Worm (Caenorhabditis elegans) whole organism, young adult: Measurements from ENCODE around the gene F29B9.12.

Experiments used
- C17E4.6 ChIP-seq: fragments of 200-800 bp; sonication (Bioruptor generic); IDR thresholded peaks from 2 replicates; pipeline ENCODE4 v1.3.6; 2022; ENCODE audit warnings: missing genetic modification reagents, missing genetic modification characterization, missing compliant biosample characterization
- F33H1.4 ChIP-seq: fragments of 200-800 bp; sonication (Bioruptor generic); IDR thresholded peaks from 2 replicates; pipeline ENCODE4 v1.3.6; 2022; ENCODE audit warnings: missing genetic modification reagents, missing genetic modification characterization, missing compliant biosample characterization
- F49E8.2 ChIP-seq: sonication (generic microtip); optimal IDR thresholded peaks from 3 replicates; lab custom pipeline; 2017; ENCODE audit warnings: missing genetic modification characterization, mild to moderate bottlenecking, missing compliant biosample characterization, antibody characterized with exemption, moderate library complexity; ENCODE audit not compliant: insufficient read depth
- F55B11.4 ChIP-seq: sonication (generic microtip); optimal IDR thresholded peaks from 2 replicates; lab custom pipeline; 2016; ENCODE audit warnings: missing compliant biosample characterization, missing genetic modification characterization, borderline replicate concordance; ENCODE audit not compliant: insufficient read depth
- T26A5.8 ChIP-seq: sonication (generic microtip); optimal IDR thresholded peaks from 2 replicates; lab custom pipeline; 2016; ENCODE audit warnings: missing genetic modification characterization, missing compliant biosample characterization
- Y53F4B.3 ChIP-seq: fragments of 200-800 bp; sonication (Bioruptor generic); IDR thresholded peaks from 2 replicates; pipeline ENCODE4 v1.3.6; 2022; ENCODE audit warnings: missing genetic modification reagents, missing genetic modification characterization, missing compliant biosample characterization
- attf-3 ChIP-seq: fragments of 200-800 bp; sonication (Bioruptor generic); conservative IDR thresholded peaks from 2 replicates; pipeline ENCODE4 v1.3.6; 2022; ENCODE audit warnings: missing genetic modification reagents, missing genetic modification characterization, missing compliant biosample characterization
- bed-1 ChIP-seq: fragments of 200-800 bp; sonication (Bioruptor generic); IDR thresholded peaks from 2 replicates; pipeline ENCODE4 v1.3.6; 2022; ENCODE audit warnings: missing genetic modification reagents, missing genetic modification characterization, missing compliant biosample characterization
- egl-18 ChIP-seq: fragments of 200-800 bp; sonication (Bioruptor generic); IDR thresholded peaks from 2 replicates; pipeline ENCODE4 v1.3.6; 2022; ENCODE audit warnings: missing genetic modification reagents, missing genetic modification characterization, missing compliant biosample characterization
- ets-4 ChIP-seq: fragments of 200-800 bp; sonication (Bioruptor generic); optimal IDR thresholded peaks from 2 replicates; lab custom pipeline; 2018; ENCODE audit warnings: mild to moderate bottlenecking, missing genetic modification characterization, missing compliant biosample characterization
- gei-17 ChIP-seq: fragments of 200-800 bp; sonication (Bioruptor generic); optimal IDR thresholded peaks from 2 replicates; lab custom pipeline; 2018; ENCODE audit warnings: mild to moderate bottlenecking, missing genetic modification characterization, missing compliant biosample characterization
- hlh-12 ChIP-seq: sonication (generic microtip); optimal IDR thresholded peaks from 2 replicates; lab custom pipeline; 2016; ENCODE audit warnings: missing genetic modification characterization, missing compliant biosample characterization
- hmg-20 ChIP-seq: fragments of 200-800 bp; sonication (Bioruptor generic); IDR thresholded peaks from 2 replicates; pipeline ENCODE4 v1.3.6; 2022; ENCODE audit warnings: missing genetic modification reagents, missing genetic modification characterization, missing compliant biosample characterization
- hrde-1 ChIP-seq: sonication (generic microtip); optimal IDR thresholded peaks from 2 replicates; lab custom pipeline; 2016; ENCODE audit warnings: missing genetic modification characterization, mild to moderate bottlenecking, missing compliant biosample characterization, moderate library complexity, missing genotype, missing genetic modification reagents, borderline replicate concordance
- hsf-1 ChIP-seq: fragments of 200-800 bp; sonication (Bioruptor generic); IDR thresholded peaks from 2 replicates; pipeline ENCODE4 v1.3.6; 2022; ENCODE audit warnings: missing genetic modification reagents, missing genetic modification characterization, missing compliant biosample characterization
- let-607 ChIP-seq, 2 experiments: fragments of 200-800 bp in 1 of 2; sonication (Bioruptor generic) in 1 of 2; sonication (generic microtip) in 1 of 2; optimal IDR thresholded peaks; 2 replicates each; lab custom pipeline; 2016 to 2018; ENCODE audit warnings: mild to moderate bottlenecking in 2 of 2, missing compliant biosample characterization in 2 of 2, missing genetic modification characterization in 2 of 2, moderate library complexity in 2 of 2, missing genotype in 1 of 2
- lin-35 ChIP-seq, 3 experiments: fragments of 150-350 bp in 2 of 3; sonication (generic microtip) in 1 of 3; optimal IDR thresholded peaks; 2 replicates each; lab custom pipeline; 2014 to 2018; ENCODE audit warnings: missing biosample characterization in 3 of 3, missing genetic modification characterization in 3 of 3, missing genetic modification reagents in 3 of 3
- lsl-1 ChIP-seq: fragments of 200-800 bp; sonication (Bioruptor generic); optimal IDR thresholded peaks from 2 replicates; lab custom pipeline; 2018; ENCODE audit warnings: mild to moderate bottlenecking, missing genetic modification characterization, moderate library complexity, missing compliant biosample characterization
- madf-10 ChIP-seq: sonication (generic microtip); optimal IDR thresholded peaks from 2 replicates; lab custom pipeline; 2016; ENCODE audit warnings: mild to moderate bottlenecking, missing genetic modification characterization, missing compliant biosample characterization
- madf-8 ChIP-seq: fragments of 200-800 bp; sonication (Bioruptor generic); conservative IDR thresholded peaks from 2 replicates; pipeline ENCODE4 v1.3.6; 2022; ENCODE audit warnings: missing genetic modification reagents, missing genetic modification characterization, missing compliant biosample characterization
- nfyb-1 ChIP-seq: fragments of 200-800 bp; sonication (Bioruptor generic); IDR thresholded peaks from 2 replicates; pipeline ENCODE4 v1.3.6; 2022; ENCODE audit warnings: missing genetic modification reagents, missing genetic modification characterization, missing compliant biosample characterization
- nhr-80 ChIP-seq: sonication (generic microtip); optimal IDR thresholded peaks from 2 replicates; lab custom pipeline; 2016; ENCODE audit warnings: missing genetic modification characterization, missing compliant biosample characterization
- pbrm-1 ChIP-seq: fragments of 200-800 bp; sonication (Bioruptor generic); IDR thresholded peaks from 2 replicates; pipeline ENCODE4 v1.3.6; 2022; ENCODE audit warnings: missing genetic modification reagents, missing genetic modification characterization, missing compliant biosample characterization
- snpc-1.1 ChIP-seq: sonication (generic microtip); optimal IDR thresholded peaks from 2 replicates; lab custom pipeline; 2017; ENCODE audit warnings: missing genetic modification characterization, mild to moderate bottlenecking, missing compliant biosample characterization, antibody characterized with exemption, moderate library complexity, missing genotype, missing genetic modification reagents; ENCODE audit not compliant: insufficient read depth
- snpc-4 ChIP-seq, 5 experiments: fragments of 150-350 bp in 1 of 5; sonication (generic microtip) in 4 of 5; optimal IDR thresholded peaks; 2 replicates each; lab custom pipeline; 2014 to 2018; ENCODE audit warnings: missing genetic modification characterization in 5 of 5, missing biosample characterization in 3 of 5, antibody characterized with exemption in 2 of 5, mild to moderate bottlenecking in 2 of 5, missing compliant biosample characterization in 2 of 5, missing genotype in 2 of 5, moderate library complexity in 2 of 5, missing genetic modification reagents in 1 of 5
- tbp1 ChIP-seq: fragments of 200-800 bp; sonication (Bioruptor generic); optimal IDR thresholded peaks from 2 replicates; lab custom pipeline; 2018; ENCODE audit warnings: mild to moderate bottlenecking, missing genetic modification characterization, missing compliant biosample characterization
- unc-130 ChIP-seq: sonication (generic microtip); optimal IDR thresholded peaks from 2 replicates; lab custom pipeline; 2016; ENCODE audit warnings: missing genetic modification reagents, missing genetic modification characterization, missing compliant biosample characterization
- xnd-1 ChIP-seq: sonication (generic microtip); optimal IDR thresholded peaks from 2 replicates; lab custom pipeline; 2016; ENCODE audit warnings: missing genotype, missing genetic modification reagents, missing genetic modification characterization, missing compliant biosample characterization
- zfh-2 ChIP-seq: fragments of 200-800 bp; sonication (Bioruptor generic); conservative IDR thresholded peaks from 2 replicates; pipeline ENCODE4 v1.3.6; 2022; ENCODE audit warnings: missing genetic modification reagents, missing genetic modification characterization, missing compliant biosample characterization

Gene F29B9.12

ce11 chrIV:4667835-4668234 is 1.5 kb upstream of the F29B9.12 start:
- no peak for TF ChIP-seq hlh-12 (tag; lab: Kevin White, UChicago)
- TF ChIP-seq xnd-1 (tag; lab: Kevin White, UChicago): peak; percentile 54
- no peak for TF ChIP-seq hrde-1 (tag; lab: Kevin White, UChicago)
- peak; percentile 53 for TF ChIP-seq lsl-1
- TF ChIP-seq bed-1: no peak
- TF ChIP-seq snpc-4 (GFP tag; optimal IDR thresholded peaks at IDR 0.05; lab: Kevin White, UChicago): no peak
- TF ChIP-seq snpc-4 (tag; optimal IDR thresholded peaks at IDR 0.05; lab: Kevin White, UChicago): no peak
- TF ChIP-seq attf-3 (GFP tag; lab: Robert Waterston, UW): no peak
- TF ChIP-seq Y53F4B.3 (GFP tag; lab: Robert Waterston, UW): no peak
- TF ChIP-seq, all 124 proteins: peak for 2

ce11 chrIV:4673332-4673731 is 4.0 kb downstream of the F29B9.12 start:
- TF ChIP-seq madf-8 (GFP tag; lab: Robert Waterston, UW): no peak
- TF ChIP-seq F33H1.4 (GFP tag; lab: Robert Waterston, UW): no peak
- TF ChIP-seq let-607 (tag; optimal IDR thresholded peaks at IDR 0.05; lab: Kevin White, UChicago): no peak
- no peak for TF ChIP-seq F55B11.4 (tag; lab: Kevin White, UChicago)
- no peak for TF ChIP-seq egl-18 (GFP tag; lab: Robert Waterston, UW)
- TF ChIP-seq ets-4 (GFP tag; lab: Kevin White, UChicago): no peak
- no peak for TF ChIP-seq xnd-1 (tag; lab: Kevin White, UChicago)
- TF ChIP-seq lin-35 (GFP tag; optimal IDR thresholded peaks at IDR 0.05; lab: Kevin White, UChicago): no peak
- TF ChIP-seq tbp1: no peak

ce11 chrIV:4674322-4674721 is 5.0 kb downstream of the F29B9.12 start:
- TF ChIP-seq C17E4.6: no peak
- peak; percentile 55; the same call in 1 of the 2 replicates for TF ChIP-seq zfh-2

ce11 chrIV:4678718-4679117 is 9.4 kb downstream of the F29B9.12 start, which contains the start of gene kin-36:
TSS of gene kin-36 (plus strand) at chrIV:4679018.
- TF ChIP-seq gei-17 (GFP tag; lab: Kevin White, UChicago): no peak
- no peak for TF ChIP-seq T26A5.8 (tag; lab: Kevin White, UChicago)
- no peak for TF ChIP-seq madf-10 (tag; lab: Kevin White, UChicago)
- TF ChIP-seq hsf-1: no peak
- no peak for TF ChIP-seq hlh-12 (tag; lab: Kevin White, UChicago)
- TF ChIP-seq egl-18 (GFP tag; lab: Robert Waterston, UW): no peak
- TF ChIP-seq C17E4.6: no peak
- no peak for TF ChIP-seq nfyb-1
- TF ChIP-seq F49E8.2 (tag; lab: Kevin White, UChicago): no peak
- no peak for TF ChIP-seq snpc-1.1 (tag; lab: Kevin White, UChicago)
- no peak for TF ChIP-seq hmg-20 (GFP tag; lab: Robert Waterston, UW)
- no peak for TF ChIP-seq unc-130 (GFP tag; lab: Kevin White, UChicago)

ce11 chrIV:4683149-4683548 is 13.8 kb downstream of the F29B9.12 start:
- no peak for TF ChIP-seq nhr-80 (tag; lab: Kevin White, UChicago)
- TF ChIP-seq pbrm-1 (GFP tag; lab: Robert Waterston, UW): no peak
- TF ChIP-seq C17E4.6: no peak
- TF ChIP-seq, all 124 proteins: peak for 0
